Fruit fly (Drosophila melanogaster) whole organism, embryonic: ENCODE measurements around the gene CG3104.

ENCODE experiments used
- Antp ChIP-seq: fragments of 200-800 bp; sonication (Bioruptor generic); optimal IDR thresholded peaks from 3 replicates; lab custom pipeline; 2016; ENCODE audit warnings: missing biosample characterization, missing genetic modification characterization
- CG10543 ChIP-seq: fragments of 200-800 bp; sonication (Bioruptor generic); optimal IDR thresholded peaks from 3 replicates; lab custom pipeline; 2017; ENCODE audit warnings: missing biosample characterization, mild to moderate bottlenecking, missing genetic modification characterization, moderate library complexity
- CG11695 ChIP-seq: fragments of 200-800 bp; sonication (Bioruptor generic); IDR thresholded peaks from 3 replicates; pipeline ENCODE4 v1.3.6; 2022; ENCODE audit warnings: missing biosample characterization, missing genetic modification characterization
- CG11696 ChIP-seq: fragments of 200-800 bp; sonication (Bioruptor generic); IDR thresholded peaks from 2 replicates; pipeline ENCODE4 v1.3.6; 2022; ENCODE audit warnings: missing biosample characterization, missing genetic modification characterization
- CG12769 ChIP-seq: fragments of 200-800 bp; sonication (Bioruptor generic); optimal IDR thresholded peaks from 2 replicates; lab custom pipeline; 2019; ENCODE audit warnings: missing biosample characterization, mild to moderate bottlenecking, missing genetic modification characterization, moderate library complexity
- CG14710 ChIP-seq: fragments of 200-800 bp; sonication (Bioruptor generic); optimal IDR thresholded peaks from 3 replicates; lab custom pipeline; 2019; ENCODE audit warnings: missing biosample characterization, mild to moderate bottlenecking, missing genetic modification characterization, moderate library complexity
- CG17361 ChIP-seq: fragments of 200-800 bp; sonication (Bioruptor generic); IDR thresholded peaks from 3 replicates; pipeline ENCODE4 v1.3.6; 2022; ENCODE audit warnings: missing biosample characterization, missing genetic modification characterization
- CG17612 ChIP-seq: fragments of 200-800 bp; sonication (Bioruptor generic); IDR thresholded peaks from 2 replicates; pipeline ENCODE4 v1.3.6; 2022; ENCODE audit warnings: missing biosample characterization, missing genetic modification characterization
- CG18599 ChIP-seq: fragments of 200-800 bp; sonication (Bioruptor generic); optimal IDR thresholded peaks from 3 replicates; lab custom pipeline; 2017; ENCODE audit warnings: missing biosample characterization, missing genetic modification characterization, mild to moderate bottlenecking, moderate library complexity, missing genetic modification reagents
- CG31388 ChIP-seq: fragments of 200-800 bp; sonication (Bioruptor generic); optimal IDR thresholded peaks from 2 replicates; lab custom pipeline; 2016; ENCODE audit warnings: missing biosample characterization, missing genetic modification characterization
- CG31441 ChIP-seq: fragments of 200-800 bp; sonication (Bioruptor generic); IDR thresholded peaks from 2 replicates; pipeline ENCODE4 v1.3.6; 2022; ENCODE audit warnings: missing biosample characterization, missing genetic modification characterization
- CG34224 ChIP-seq: fragments of 200-800 bp; sonication (Bioruptor generic); IDR thresholded peaks from 3 replicates; pipeline ENCODE4 v1.3.6; 2022; ENCODE audit warnings: missing biosample characterization, missing genetic modification characterization; ENCODE audit not compliant: partially characterized antibody
- CG34376 ChIP-seq: fragments of 200-800 bp; sonication (Bioruptor generic); optimal IDR thresholded peaks from 2 replicates; lab custom pipeline; 2018; ENCODE audit warnings: missing biosample characterization, mild to moderate bottlenecking, missing genetic modification characterization
- CG5180 ChIP-seq: fragments of 200-800 bp; sonication (Bioruptor generic); optimal IDR thresholded peaks from 3 replicates; lab custom pipeline; 2017; ENCODE audit warnings: missing biosample characterization, missing genetic modification characterization, mild to moderate bottlenecking, moderate library complexity, missing genetic modification reagents
- CG8281 ChIP-seq: fragments of 200-800 bp; sonication (Bioruptor generic); optimal IDR thresholded peaks from 2 replicates; lab custom pipeline; 2018; ENCODE audit warnings: missing biosample characterization, mild to moderate bottlenecking, missing genetic modification characterization, moderate library complexity
- CG8290 ChIP-seq, 3 experiments: fragments of 200-800 bp; sonication (Bioruptor generic); optimal IDR thresholded peaks; 2 replicates each; lab custom pipeline; 2016 to 2019; ENCODE audit warnings: missing biosample characterization in 3 of 3, missing genetic modification characterization in 3 of 3, mild to moderate bottlenecking in 2 of 3, moderate library complexity in 1 of 3
- CG9437 ChIP-seq: fragments of 200-800 bp; sonication (Bioruptor generic); optimal IDR thresholded peaks from 2 replicates; lab custom pipeline; 2018; ENCODE audit warnings: missing biosample characterization, mild to moderate bottlenecking, missing genetic modification characterization
- CG9932 ChIP-seq: fragments of 200-800 bp; sonication (Bioruptor generic); IDR thresholded peaks from 2 replicates; pipeline ENCODE4 v1.3.6; 2022; ENCODE audit warnings: missing biosample characterization, missing genetic modification characterization
- Deaf1 ChIP-seq: fragments of 200-800 bp; optimal IDR thresholded peaks from 3 replicates; lab custom pipeline; 2019; ENCODE audit warnings: missing biosample characterization, mild to moderate bottlenecking, missing genetic modification characterization, moderate library complexity
- GATAe ChIP-seq: fragments of 200-800 bp; sonication (Bioruptor generic); conservative IDR thresholded peaks from 2 replicates; pipeline ENCODE4 v1.3.6; 2022; ENCODE audit warnings: missing biosample characterization, missing genetic modification characterization
- Hand ChIP-seq: fragments of 200-800 bp; sonication (Bioruptor generic); optimal IDR thresholded peaks from 2 replicates; lab custom pipeline; 2017; ENCODE audit warnings: mild to moderate bottlenecking, missing biosample characterization, missing genetic modification reagents, missing genetic modification characterization
- Hey ChIP-seq: fragments of 200-800 bp; sonication (Bioruptor generic); optimal IDR thresholded peaks from 3 replicates; lab custom pipeline; 2018; ENCODE audit warnings: missing biosample characterization, mild to moderate bottlenecking, missing genetic modification characterization
- HmgZ ChIP-seq: fragments of 200-800 bp; sonication (Bioruptor generic); optimal IDR thresholded peaks from 2 replicates; lab custom pipeline; 2018; ENCODE audit warnings: missing biosample characterization, mild to moderate bottlenecking, missing genetic modification characterization
- Med ChIP-seq: fragments of 200-800 bp; sonication (Bioruptor generic); peaks from one replicate; lab custom pipeline; 2016; ENCODE audit warnings: missing biosample characterization, missing genetic modification characterization, mild to moderate bottlenecking, inconsistent platforms, moderate library complexity
- NfI ChIP-seq: fragments of 200-800 bp; sonication (Bioruptor generic); optimal IDR thresholded peaks from 3 replicates; lab custom pipeline; 2018; ENCODE audit warnings: missing biosample characterization, mild to moderate bottlenecking, missing genetic modification characterization, moderate library complexity
- Opbp ChIP-seq: fragments of 200-800 bp; sonication (Bioruptor generic); IDR thresholded peaks from 3 replicates; pipeline ENCODE4 v1.3.6; 2022; ENCODE audit warnings: missing biosample characterization, missing genetic modification characterization; ENCODE audit not compliant: partially characterized antibody
- Sox102F ChIP-seq: fragments of 200-800 bp; sonication (Bioruptor generic); optimal IDR thresholded peaks from 2 replicates; lab custom pipeline; 2018; ENCODE audit warnings: missing biosample characterization, mild to moderate bottlenecking, missing genetic modification characterization, moderate library complexity
- aop ChIP-seq: fragments of 200-800 bp; sonication (Bioruptor generic); IDR thresholded peaks from 2 replicates; pipeline ENCODE4 v1.3.6; 2022; ENCODE audit warnings: missing biosample characterization, missing genetic modification characterization
- bab2 ChIP-seq: fragments of 200-800 bp; sonication (Bioruptor generic); optimal IDR thresholded peaks from 2 replicates; lab custom pipeline; 2016; ENCODE audit warnings: missing biosample characterization, missing genetic modification characterization
- bsh ChIP-seq, 2 experiments: fragments of 200-800 bp; sonication (Bioruptor generic); optimal IDR thresholded peaks; 2 replicates each; lab custom pipeline; 2017 to 2018; ENCODE audit warnings: mild to moderate bottlenecking in 2 of 2, missing biosample characterization in 2 of 2, missing genetic modification characterization in 2 of 2, moderate library complexity in 1 of 2
- chinmo ChIP-seq: fragments of 200-800 bp; sonication (Bioruptor generic); IDR thresholded peaks from 4 replicates; pipeline ENCODE4 v1.3.6; 2022; ENCODE audit warnings: missing biosample characterization, missing genetic modification characterization; ENCODE audit not compliant: partially characterized antibody
- chm ChIP-seq: fragments of 200-800 bp; sonication (Bioruptor generic); IDR thresholded peaks from 2 replicates; pipeline ENCODE4 v1.3.6; 2022; ENCODE audit warnings: missing biosample characterization, missing genetic modification characterization
- chn ChIP-seq: fragments of 200-800 bp; sonication (Bioruptor generic); optimal IDR thresholded peaks from 2 replicates; lab custom pipeline; 2016; ENCODE audit warnings: missing biosample characterization, missing genetic modification characterization
- dm ChIP-seq: fragments of 200-800 bp; sonication (Bioruptor generic); optimal IDR thresholded peaks from 3 replicates; lab custom pipeline; 2016; ENCODE audit warnings: missing biosample characterization, missing genetic modification characterization
- exex ChIP-seq: fragments of 200-800 bp; sonication (Bioruptor generic); optimal IDR thresholded peaks from 4 replicates; lab custom pipeline; 2018; ENCODE audit warnings: missing biosample characterization, mild to moderate bottlenecking, missing genetic modification characterization, moderate library complexity
- knrl ChIP-seq: fragments of 200-800 bp; sonication (Bioruptor generic); IDR thresholded peaks from 3 replicates; pipeline ENCODE4 v1.3.6; 2022; ENCODE audit warnings: missing biosample characterization, missing genetic modification characterization; ENCODE audit not compliant: partially characterized antibody
- nom ChIP-seq: fragments of 200-800 bp; sonication (Bioruptor generic); optimal IDR thresholded peaks from 2 replicates; lab custom pipeline; 2017; ENCODE audit warnings: missing biosample characterization, missing genetic modification characterization, mild to moderate bottlenecking, moderate library complexity, missing genetic modification reagents
- odd ChIP-seq: fragments of 200-800 bp; sonication (Bioruptor generic); optimal IDR thresholded peaks from 2 replicates; lab custom pipeline; 2017; ENCODE audit warnings: missing biosample characterization, mild to moderate bottlenecking, missing genetic modification characterization
- sd ChIP-seq: fragments of 200-800 bp; sonication (Bioruptor generic); optimal IDR thresholded peaks from 3 replicates; lab custom pipeline; 2018; ENCODE audit warnings: missing biosample characterization, mild to moderate bottlenecking, missing genetic modification characterization, moderate library complexity
- sug ChIP-seq: fragments of 200-800 bp; optimal IDR thresholded peaks from 2 replicates; lab custom pipeline; 2019; ENCODE audit warnings: missing biosample characterization, mild to moderate bottlenecking, missing genetic modification characterization, moderate library complexity
- tna ChIP-seq: fragments of 200-800 bp; sonication (Bioruptor generic); IDR thresholded peaks from 2 replicates; pipeline ENCODE4 v1.3.6; 2022; ENCODE audit warnings: missing biosample characterization, missing genetic modification characterization; ENCODE audit not compliant: partially characterized antibody
- vnd ChIP-seq: fragments of 200-800 bp; sonication (Bioruptor generic); IDR thresholded peaks from 3 replicates; pipeline ENCODE4 v1.3.6; 2022; ENCODE audit warnings: missing biosample characterization, missing genetic modification characterization; ENCODE audit not compliant: partially characterized antibody
- vvl ChIP-seq: fragments of 200-800 bp; sonication (Bioruptor generic); IDR thresholded peaks from 2 replicates; pipeline ENCODE4 v1.3.6; 2022; ENCODE audit warnings: missing biosample characterization, missing genetic modification characterization
- z ChIP-seq: fragments of 200-800 bp; sonication (Bioruptor generic); IDR thresholded peaks from 3 replicates; pipeline ENCODE4 v1.3.6; 2022; ENCODE audit warnings: missing biosample characterization, missing genetic modification characterization

The CG3104 gene

DNA sequence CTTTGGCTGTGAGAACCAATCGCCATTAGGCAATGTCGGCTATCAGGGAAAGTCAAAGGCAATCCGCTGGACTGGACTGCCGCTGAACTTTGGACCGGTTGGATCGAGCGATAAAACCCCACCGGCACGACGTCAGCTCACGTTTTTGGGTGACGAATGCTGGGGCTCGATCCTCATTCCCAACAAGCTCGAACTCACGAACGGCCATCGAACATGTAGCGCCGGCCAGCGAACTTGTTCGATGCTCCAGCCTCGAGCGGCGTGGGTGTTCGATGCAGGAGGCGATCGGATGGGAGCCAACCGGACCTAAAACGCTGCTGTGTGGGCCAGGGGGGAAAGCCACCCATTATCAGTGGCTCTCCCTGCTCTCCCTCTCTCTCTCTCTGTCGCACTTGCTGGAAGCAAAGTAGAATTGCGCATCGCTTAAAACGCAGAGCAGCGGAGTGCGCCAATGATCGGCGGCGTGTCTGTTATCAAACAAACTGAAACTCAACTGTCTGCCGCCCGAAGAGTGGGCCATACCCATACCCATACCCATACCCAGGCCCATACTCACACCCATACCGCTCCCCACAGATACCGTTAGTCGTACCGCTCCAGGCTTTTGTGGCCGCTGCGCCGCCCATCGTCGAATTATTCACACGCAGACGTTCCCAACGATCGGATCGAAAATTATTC, 50.8 kb downstream of the CG3104 start, which contains the start of gene daw (continued):
- TF ChIP-seq Antp (no peak), chm (GFP tag; lab: Robert Waterston, UW) (no peak; the same call in 1 of the 2 replicates), vvl (GFP tag; lab: Robert Waterston, UW) (no peak), CG14710 (tag; lab: Kevin White, UChicago) (no peak), vnd (GFP tag; lab: Robert Waterston, UW) (no peak), chinmo (GFP tag; lab: Robert Waterston, UW) (no peak; the same call in 2 of the 4 replicates), CG11695 (no peak), knrl (GFP tag; lab: Robert Waterston, UW) (no peak), CG34224 (peak; percentile 13; the same call in 1 of the 3 replicates), sug (tag; lab: Kevin White, UChicago) (peak; percentile 93), Hand (GFP tag; lab: Kevin White, UChicago) (no peak), NfI (GFP tag; lab: Kevin White, UChicago) (no peak), CG31441 (GFP tag; lab: Robert Waterston, UW) (no peak), dm (no peak), CG8290 (GFP tag; optimal IDR thresholded peaks at IDR 0.05; lab: Kevin White, UChicago) (no peak), CG8290 (tag; optimal IDR thresholded peaks at IDR 0.05; lab: Kevin White, UChicago) (no peak), CG17612 (GFP tag; lab: Robert Waterston, UW) (no peak), Sox102F (no peak), CG31388 (GFP tag; lab: Kevin White, UChicago) (no peak), bab2 (GFP tag; lab: Kevin White, UChicago) (no peak), CG11696 (GFP tag; lab: Robert Waterston, UW) (no peak), aop (GFP tag; lab: Robert Waterston, UW) (peak; percentile 39; the same call in 1 of the 2 replicates), odd (GFP tag; lab: Kevin White, UChicago) (no peak), tna (GFP tag; lab: Robert Waterston, UW) (no peak), CG9437 (GFP tag; lab: Kevin White, UChicago) (no peak), Opbp (GFP tag; lab: Robert Waterston, UW) (no peak), CG17361 (GFP tag; lab: Robert Waterston, UW) (no peak)
- TF ChIP-seq, all 482 proteins: peak for 36

DNA sequence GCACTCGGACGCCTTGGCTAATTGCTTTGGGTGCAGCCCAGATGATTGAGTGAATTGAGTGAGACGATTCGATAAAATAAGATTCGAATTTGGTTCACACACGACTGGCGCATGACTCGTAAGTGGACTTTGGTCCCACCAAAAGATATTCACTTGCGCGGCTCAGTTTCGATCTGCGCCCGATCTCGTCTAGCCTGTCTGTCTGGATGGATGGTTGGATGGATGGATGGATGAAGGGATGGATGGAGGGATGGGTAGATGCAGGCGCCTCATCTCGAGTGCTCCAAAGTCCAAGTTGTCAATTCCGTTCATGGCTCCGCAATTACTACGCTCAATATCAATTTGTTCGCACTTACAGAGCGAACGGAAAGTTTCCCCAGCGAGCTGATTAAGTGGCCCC, 53.1 kb downstream of the CG3104 start:
- no peak for TF ChIP-seq z
- peak; percentile 96 for TF ChIP-seq nom
- peak; percentile 24 for TF ChIP-seq CG5180 (GFP tag; lab: Kevin White, UChicago)
- peak; percentile 50 for TF ChIP-seq Med
- TF ChIP-seq CG8281 = peak; percentile 96
- TF ChIP-seq bsh (GFP tag; optimal IDR thresholded peaks at IDR 0.05; lab: Kevin White, UChicago) = peak in 1 of 2 experiments; percentile 69

dm6 chr2L:2800956-2801776, 54.4 kb downstream of the CG3104 start:
- TF ChIP-seq chinmo (GFP tag; lab: Robert Waterston, UW) (0 out of 4 replicates have a peak, but pooled peaks have one; percentile 45), sug (tag; lab: Kevin White, UChicago) (peak; percentile 86), CG18599 (GFP tag; lab: Kevin White, UChicago) (peak; percentile 44), Deaf1 (tag; lab: Kevin White, UChicago) (peak; percentile 15), CG5180 (GFP tag; lab: Kevin White, UChicago) (peak; percentile 11), CG34376 (peak; percentile 77), CG10543 (GFP tag; lab: Kevin White, UChicago) (peak; percentile 29), CG9932 (GFP tag; lab: Robert Waterston, UW) (no peak), exex (peak; percentile 93), GATAe (GFP tag; lab: Robert Waterston, UW) (peak; percentile 26; the same call in 1 of the 2 replicates), chn (GFP tag; lab: Kevin White, UChicago) (no peak), Hey (peak; percentile 83), sd (tag; lab: Kevin White, UChicago) (peak; percentile 70), CG12769 (tag; lab: Kevin White, UChicago) (peak; percentile 47), HmgZ (tag; lab: Kevin White, UChicago) (no peak)
